Worm (Caenorhabditis elegans) whole organism, late embryonic: ENCODE results near the gene clec-61.

Source experiments
- C08G9.2 ChIP-seq: sonication (generic microtip); optimal IDR thresholded peaks from 2 replicates; lab custom pipeline; 2016; ENCODE audit warnings: mild to moderate bottlenecking, missing genetic modification characterization, moderate library complexity, missing compliant biosample characterization
- C38D4.7 ChIP-seq: fragments of 200-800 bp; sonication (Bioruptor generic); optimal IDR thresholded peaks from 2 replicates; lab custom pipeline; 2018; ENCODE audit warnings: mild to moderate bottlenecking, missing genetic modification characterization, moderate library complexity, missing compliant biosample characterization
- F13H6.1 ChIP-seq: sonication (generic microtip); optimal IDR thresholded peaks from 2 replicates; lab custom pipeline; 2016; ENCODE audit warnings: missing genetic modification characterization, missing compliant biosample characterization
- T23F11.4 ChIP-seq: fragments of 200-800 bp; sonication (Bioruptor generic); optimal IDR thresholded peaks from 2 replicates; lab custom pipeline; 2018; ENCODE audit warnings: mild to moderate bottlenecking, missing genetic modification characterization, missing compliant biosample characterization
- ama-1 ChIP-seq: fragments of 150-350 bp; optimal IDR thresholded peaks from 2 replicates; lab custom pipeline; 2014
- ceh-22 ChIP-seq: sonication (generic microtip); optimal IDR thresholded peaks from 2 replicates; lab custom pipeline; 2017; ENCODE audit warnings: missing biosample characterization, missing genetic modification characterization
- ceh-24 ChIP-seq: sonication (generic microtip); optimal IDR thresholded peaks from 2 replicates; lab custom pipeline; 2016; ENCODE audit warnings: mild to moderate bottlenecking, missing genetic modification characterization, missing compliant biosample characterization
- ceh-31 ChIP-seq: sonication (generic microtip); optimal IDR thresholded peaks from 2 replicates; lab custom pipeline; 2016; ENCODE audit warnings: missing genetic modification characterization, missing compliant biosample characterization
- ceh-34 ChIP-seq: sonication (generic microtip); optimal IDR thresholded peaks from 2 replicates; lab custom pipeline; 2016; ENCODE audit warnings: mild to moderate bottlenecking, missing genetic modification characterization, missing compliant biosample characterization
- ceh-48 ChIP-seq: sonication (generic microtip); optimal IDR thresholded peaks from 2 replicates; lab custom pipeline; 2016; ENCODE audit warnings: missing genetic modification characterization, inconsistent platforms, missing compliant biosample characterization
- ceh-6 ChIP-seq: fragments of 200-800 bp; sonication (Bioruptor generic); optimal IDR thresholded peaks from 2 replicates; lab custom pipeline; 2018; ENCODE audit warnings: mild to moderate bottlenecking, missing genetic modification characterization, missing compliant biosample characterization
- ceh-9 ChIP-seq: sonication (generic microtip); optimal IDR thresholded peaks from 2 replicates; lab custom pipeline; 2016; ENCODE audit warnings: mild to moderate bottlenecking, missing genetic modification characterization, inconsistent platforms, missing compliant biosample characterization
- dmd-4 ChIP-seq: sonication (generic microtip); optimal IDR thresholded peaks from 2 replicates; lab custom pipeline; 2016; ENCODE audit warnings: borderline replicate concordance, missing genetic modification characterization, missing compliant biosample characterization
- elt-2 ChIP-seq: sonication (generic microtip); optimal IDR thresholded peaks from 2 replicates; lab custom pipeline; 2016; ENCODE audit warnings: missing genetic modification reagents, missing genetic modification characterization, missing compliant biosample characterization
- eyg-1 ChIP-seq: sonication (generic microtip); optimal IDR thresholded peaks from 2 replicates; lab custom pipeline; 2016; ENCODE audit warnings: missing genotype, missing genetic modification characterization, missing compliant biosample characterization
- fkh-10 ChIP-seq: fragments of 150-350 bp; optimal IDR thresholded peaks from 2 replicates; lab custom pipeline; 2014; ENCODE audit warnings: missing biosample characterization, missing genetic modification reagents, missing genetic modification characterization
- hlh-15 ChIP-seq: sonication (generic microtip); optimal IDR thresholded peaks from 2 replicates; lab custom pipeline; 2016; ENCODE audit warnings: missing genetic modification characterization, missing compliant biosample characterization
- hlh-8 ChIP-seq: sonication (generic microtip); optimal IDR thresholded peaks from 2 replicates; lab custom pipeline; 2016; ENCODE audit warnings: missing genotype, missing genetic modification characterization, missing compliant biosample characterization
- lim-6 ChIP-seq: sonication (generic microtip); optimal IDR thresholded peaks from 2 replicates; lab custom pipeline; 2016; ENCODE audit warnings: missing genetic modification characterization, missing compliant biosample characterization
- lin-11 ChIP-seq: fragments of 200-800 bp; sonication (Bioruptor generic); optimal IDR thresholded peaks from 2 replicates; lab custom pipeline; 2018; ENCODE audit warnings: mild to moderate bottlenecking, missing genetic modification characterization, missing compliant biosample characterization
- madf-2 ChIP-seq: sonication (generic microtip); optimal IDR thresholded peaks from 2 replicates; lab custom pipeline; 2017; ENCODE audit warnings: missing genetic modification characterization, missing compliant biosample characterization
- mec-3 ChIP-seq: sonication (generic microtip); optimal IDR thresholded peaks from 2 replicates; lab custom pipeline; 2016; ENCODE audit warnings: borderline replicate concordance, missing genetic modification characterization, missing compliant biosample characterization
- nhr-11 ChIP-seq: fragments of 150-350 bp; optimal IDR thresholded peaks from 2 replicates; lab custom pipeline; 2014; ENCODE audit warnings: missing biosample characterization, missing genetic modification characterization
- nhr-232 ChIP-seq: sonication (generic microtip); optimal IDR thresholded peaks from 2 replicates; lab custom pipeline; 2016; ENCODE audit warnings: missing genetic modification characterization, missing compliant biosample characterization
- pax-1 ChIP-seq: fragments of 150-350 bp; optimal IDR thresholded peaks from 2 replicates; lab custom pipeline; 2014; ENCODE audit warnings: missing biosample characterization, missing genetic modification characterization
- pha-4 ChIP-seq: fragments of 150-350 bp; optimal IDR thresholded peaks from 2 replicates; lab custom pipeline; 2018; ENCODE audit warnings: missing biosample characterization, missing genetic modification reagents, missing genetic modification characterization
- pqm-1 ChIP-seq: sonication (generic microtip); optimal IDR thresholded peaks from 2 replicates; lab custom pipeline; 2016; ENCODE audit warnings: missing genetic modification characterization, missing compliant biosample characterization
- pros-1 ChIP-seq: fragments of 150-350 bp; optimal IDR thresholded peaks from 2 replicates; lab custom pipeline; 2014; ENCODE audit warnings: missing biosample characterization, missing genetic modification reagents, missing genetic modification characterization
- ref-2 ChIP-seq: sonication (generic microtip); optimal IDR thresholded peaks from 2 replicates; lab custom pipeline; 2016; ENCODE audit warnings: missing genetic modification characterization, missing compliant biosample characterization
- rnt-1 ChIP-seq: sonication (generic microtip); optimal IDR thresholded peaks from 2 replicates; lab custom pipeline; 2016; ENCODE audit warnings: missing genetic modification characterization, missing compliant biosample characterization
- sdc-2 ChIP-seq: sonication (generic microtip); optimal IDR thresholded peaks from 2 replicates; lab custom pipeline; 2016; ENCODE audit warnings: missing genotype, missing genetic modification characterization, missing compliant biosample characterization
- tbx-7 ChIP-seq: sonication (generic microtip); optimal IDR thresholded peaks from 2 replicates; lab custom pipeline; 2016; ENCODE audit warnings: missing genotype, missing genetic modification characterization, missing compliant biosample characterization
- ttx-3 ChIP-seq: sonication (generic microtip); optimal IDR thresholded peaks from 2 replicates; lab custom pipeline; 2016; ENCODE audit warnings: missing genetic modification reagents, missing genetic modification characterization, missing compliant biosample characterization
- unc-86 ChIP-seq: sonication (generic microtip); optimal IDR thresholded peaks from 2 replicates; lab custom pipeline; 2016; ENCODE audit warnings: missing genetic modification characterization, missing compliant biosample characterization
- zip-5 ChIP-seq: sonication (generic microtip); optimal IDR thresholded peaks from 2 replicates; lab custom pipeline; 2016; ENCODE audit warnings: missing genetic modification characterization, missing compliant biosample characterization

clec-61 gene

ce11 chrII:10479348-10479747, 11.0 kb downstream of the clec-61 start, which contains the start of gene clec-59:
Gene clec-59, minus strand, starts transcription at chrII:10479448.
- no peak for TF ChIP-seq zip-5 (tag; lab: Kevin White, UChicago)
- TF ChIP-seq pax-1 (tag; lab: Kevin White, UChicago): no peak
- TF ChIP-seq elt-2 (tag; lab: Kevin White, UChicago): no peak
- TF ChIP-seq, all 69 proteins: peak for 0

- no peak for TF ChIP-seq hlh-8 (tag; lab: Kevin White, UChicago)
- TF ChIP-seq ceh-6 (GFP tag; lab: Kevin White, UChicago): no peak
- TF ChIP-seq nhr-232 (tag; lab: Kevin White, UChicago): no peak
- TF ChIP-seq ceh-22: no peak
- TF ChIP-seq ttx-3: no peak
- TF ChIP-seq ceh-31 (tag; lab: Kevin White, UChicago): no peak
- TF ChIP-seq ceh-24 (tag; lab: Kevin White, UChicago): no peak
- TF ChIP-seq lin-11: no peak
- no peak for TF ChIP-seq ref-2 (tag; lab: Kevin White, UChicago)
- no peak for TF ChIP-seq madf-2 (tag; lab: Kevin White, UChicago)
- no peak for TF ChIP-seq lim-6 (tag; lab: Kevin White, UChicago)
- TF ChIP-seq C08G9.2 (tag; lab: Kevin White, UChicago): no peak
- no peak for TF ChIP-seq pha-4
Measured at ce11 chrII:10476959-10477358, 13.4 kb downstream of the clec-61 start, which contains the start of gene ZK666.4. Gene ZK666.4, plus strand, starts transcription at chrII:10477259.

ce11 chrII:10476039-10476438, 14.3 kb downstream of the clec-61 start, which contains the start of gene clec-58:
Gene clec-58, minus strand, starts transcription at chrII:10476139.
- TF ChIP-seq ceh-9 (tag; lab: Kevin White, UChicago) (no peak), C38D4.7 (GFP tag; lab: Kevin White, UChicago) (no peak)

- TF ChIP-seq T23F11.4 (GFP tag; lab: Kevin White, UChicago) (no peak), nhr-11 (tag; lab: Kevin White, UChicago) (no peak), unc-86 (no peak), C38D4.7 (GFP tag; lab: Kevin White, UChicago) (no peak), eyg-1 (no peak), ceh-48 (tag; lab: Kevin White, UChicago) (no peak), fkh-10 (no peak), pha-4 (no peak), pros-1 (no peak), dmd-4 (tag; lab: Kevin White, UChicago) (no peak), hlh-15 (no peak), lin-11 (no peak), nhr-232 (tag; lab: Kevin White, UChicago) (no peak)
- TF ChIP-seq, all 69 proteins: peak for 0
Measured at ce11 chrII:10471790-10472189, 18.5 kb downstream of the clec-61 start, which contains the start of gene ZK666.2. Gene ZK666.2, minus strand, starts transcription at chrII:10471890.

- no peak for TF ChIP-seq tbx-7
- no peak for TF ChIP-seq eyg-1
- no peak for TF ChIP-seq ceh-22
- no peak for TF ChIP-seq ceh-48 (tag; lab: Kevin White, UChicago)
- no peak for TF ChIP-seq sdc-2
- TF ChIP-seq ama-1 (lab: Kevin White, UChicago): no peak
- TF ChIP-seq, all 69 proteins: peak for 0
Measured at ce11 chrII:10471247-10471646, 19.1 kb downstream of the clec-61 start, which contains the start of gene ZK666.1. Gene ZK666.1, minus strand, starts transcription at chrII:10471347.

ce11 chrII:10470159-10470558, 20.2 kb downstream of the clec-61 start, which contains the start of gene clec-143:
Gene clec-143, minus strand, starts transcription at chrII:10470297.
- no peak for TF ChIP-seq ceh-34 (tag; lab: Kevin White, UChicago)
- no peak for TF ChIP-seq pqm-1 (tag; lab: Kevin White, UChicago)
- TF ChIP-seq nhr-232 (tag; lab: Kevin White, UChicago): no peak
- TF ChIP-seq mec-3 (tag; lab: Kevin White, UChicago): no peak
- TF ChIP-seq F13H6.1 (tag; lab: Kevin White, UChicago): no peak
- TF ChIP-seq rnt-1: no peak
- no peak for TF ChIP-seq madf-2 (tag; lab: Kevin White, UChicago)
- no peak for TF ChIP-seq ceh-24 (tag; lab: Kevin White, UChicago)
- no peak for TF ChIP-seq pha-4
- TF ChIP-seq unc-86: no peak
- no peak for TF ChIP-seq pax-1 (tag; lab: Kevin White, UChicago)
- TF ChIP-seq hlh-15: no peak
- TF ChIP-seq C08G9.2 (tag; lab: Kevin White, UChicago): no peak
